Worm (Caenorhabditis elegans) whole organism, L2 larva: Measurements from ENCODE around the gene C11H1.5.

Source experiments
- C34F6.9 ChIP-seq: fragments of 150-350 bp; optimal IDR thresholded peaks from 2 replicates; lab custom pipeline; 2014; ENCODE audit warnings: missing biosample characterization, missing genetic modification characterization
- crh-2 ChIP-seq: sonication (generic microtip); optimal IDR thresholded peaks from 2 replicates; lab custom pipeline; 2017; ENCODE audit warnings: missing biosample characterization, missing genetic modification characterization
- fos-1 ChIP-seq: fragments of 150-350 bp; optimal IDR thresholded peaks from 2 replicates; lab custom pipeline; 2014; ENCODE audit warnings: missing biosample characterization, missing genetic modification characterization
- snpc-4 ChIP-seq: fragments of 150-350 bp; optimal IDR thresholded peaks from 2 replicates; lab custom pipeline; 2014; ENCODE audit warnings: missing biosample characterization, missing genetic modification characterization
- ztf-4 ChIP-seq: fragments of 150-350 bp; optimal IDR thresholded peaks from 2 replicates; lab custom pipeline; 2014; ENCODE audit warnings: missing biosample characterization, missing genetic modification characterization

DNA sequence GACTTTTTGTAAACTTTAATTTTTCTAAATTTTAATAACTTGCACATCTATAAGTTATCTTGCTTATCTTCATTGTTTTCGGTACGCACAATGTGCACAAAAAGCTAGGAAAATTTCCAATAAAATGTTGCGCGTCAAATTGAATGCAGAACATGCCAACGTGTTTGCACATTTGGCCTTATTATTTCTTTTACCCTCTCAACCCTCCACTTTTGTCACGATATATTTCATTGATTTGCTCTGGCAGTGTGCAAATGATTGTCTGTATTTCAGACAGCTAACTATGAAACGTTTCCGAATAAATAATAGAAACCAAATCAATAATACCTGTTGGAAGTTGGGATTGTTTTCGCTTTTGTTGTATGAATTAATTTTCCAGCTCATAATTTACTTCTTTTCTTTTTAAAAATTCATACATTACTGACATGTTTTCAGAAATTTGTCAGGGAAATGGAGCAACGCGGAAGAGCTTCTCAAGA, 46.8 kb upstream of the C11H1.5 start, which contains the start of gene wdr-5.2:
- TF ChIP-seq crh-2, result peak; percentile 21
- no peak for TF ChIP-seq ztf-4 (tag; lab: Kevin White, UChicago)
- TF ChIP-seq snpc-4 (tag; lab: Kevin White, UChicago), result no peak
- TF ChIP-seq C34F6.9 (tag; lab: Kevin White, UChicago), result peak; percentile 53
- TF ChIP-seq fos-1, result no peak
